Worm (Caenorhabditis elegans) whole organism, young adult: ENCODE measurements around the gene C16C8.9.
"Not testable (repeated sequence)": the region's sequence is repeated elsewhere in the genome, so short reads cannot be mapped to it uniquely, and the experiment has no call there.

Experiments used
- B0019.2 ChIP-seq: fragments of 200-800 bp; sonication (Bioruptor generic); conservative IDR thresholded peaks from 2 replicates; pipeline ENCODE4 v1.3.6; 2022; ENCODE audit warnings: missing genetic modification reagents, missing genetic modification characterization, missing compliant biosample characterization
- B0261.1 ChIP-seq: sonication (generic microtip); optimal IDR thresholded peaks from 2 replicates; lab custom pipeline; 2016; ENCODE audit warnings: mild to moderate bottlenecking, missing genetic modification characterization, moderate library complexity, missing compliant biosample characterization
- C06A6.2 ChIP-seq: fragments of 200-800 bp; sonication (Bioruptor generic); conservative IDR thresholded peaks from 2 replicates; pipeline ENCODE4 v1.3.6; 2022; ENCODE audit warnings: missing genetic modification characterization, missing compliant biosample characterization
- D2030.7 ChIP-seq: fragments of 200-800 bp; sonication (Bioruptor generic); IDR thresholded peaks from 2 replicates; pipeline ENCODE4 v1.3.6; 2022; ENCODE audit warnings: missing genetic modification reagents, missing genetic modification characterization, missing compliant biosample characterization
- F49E8.2 ChIP-seq: sonication (generic microtip); optimal IDR thresholded peaks from 3 replicates; lab custom pipeline; 2017; ENCODE audit warnings: missing genetic modification characterization, mild to moderate bottlenecking, missing compliant biosample characterization, antibody characterized with exemption, moderate library complexity; ENCODE audit not compliant: insufficient read depth
- F57A8.1 ChIP-seq: fragments of 200-800 bp; sonication (Bioruptor generic); optimal IDR thresholded peaks from 2 replicates; lab custom pipeline; 2018; ENCODE audit warnings: mild to moderate bottlenecking, missing genetic modification characterization, moderate library complexity, missing compliant biosample characterization
- F57C9.4 ChIP-seq: sonication (generic microtip); optimal IDR thresholded peaks from 2 replicates; lab custom pipeline; 2017; ENCODE audit warnings: mild to moderate bottlenecking, missing genetic modification characterization, missing compliant biosample characterization
- K12H6.12 ChIP-seq: fragments of 200-800 bp; sonication (Bioruptor generic); optimal IDR thresholded peaks from 2 replicates; lab custom pipeline; 2018; ENCODE audit warnings: mild to moderate bottlenecking, missing genetic modification characterization, missing compliant biosample characterization
- Y95B8A.8 ChIP-seq: fragments of 200-800 bp; sonication (Bioruptor generic); IDR thresholded peaks from 2 replicates; pipeline ENCODE4 v1.3.6; 2022; ENCODE audit warnings: missing genetic modification reagents, missing genetic modification characterization, missing compliant biosample characterization
- aptf-2 ChIP-seq: fragments of 200-800 bp; sonication (Bioruptor generic); conservative IDR thresholded peaks from 2 replicates; pipeline ENCODE4 v1.3.6; 2022; ENCODE audit warnings: missing genetic modification reagents, missing genetic modification characterization, missing compliant biosample characterization
- athp-1 ChIP-seq: sonication (generic microtip); optimal IDR thresholded peaks from 2 replicates; lab custom pipeline; 2017; ENCODE audit warnings: mild to moderate bottlenecking, missing genetic modification characterization, missing compliant biosample characterization
- attf-5 ChIP-seq: fragments of 200-800 bp; sonication (Bioruptor generic); optimal IDR thresholded peaks from 2 replicates; lab custom pipeline; 2018; ENCODE audit warnings: mild to moderate bottlenecking, missing genetic modification characterization, missing compliant biosample characterization
- bed-2 ChIP-seq: fragments of 200-800 bp; sonication (Bioruptor generic); IDR thresholded peaks from 2 replicates; pipeline ENCODE4 v1.3.6; 2022; ENCODE audit warnings: missing genetic modification reagents, missing genetic modification characterization, missing compliant biosample characterization
- ceh-27 ChIP-seq: fragments of 200-800 bp; sonication (Bioruptor generic); optimal IDR thresholded peaks from 2 replicates; lab custom pipeline; 2018; ENCODE audit warnings: mild to moderate bottlenecking, missing genetic modification characterization, moderate library complexity, missing compliant biosample characterization
- efl-1 ChIP-seq: fragments of 150-350 bp; optimal IDR thresholded peaks from 2 replicates; lab custom pipeline; 2014; ENCODE audit warnings: missing biosample characterization, missing genetic modification reagents, missing genetic modification characterization
- him-1 ChIP-seq: sonication (generic microtip); optimal IDR thresholded peaks from 2 replicates; lab custom pipeline; 2016; ENCODE audit warnings: missing genotype, missing genetic modification reagents, missing genetic modification characterization, missing compliant biosample characterization
- hmg-1.2 ChIP-seq: fragments of 200-800 bp; sonication (Bioruptor generic); IDR thresholded peaks from 2 replicates; pipeline ENCODE4 v1.3.6; 2022; ENCODE audit warnings: missing genetic modification reagents, missing genetic modification characterization, missing compliant biosample characterization
- let-526 ChIP-seq: fragments of 200-800 bp; sonication (Bioruptor generic); IDR thresholded peaks from 2 replicates; pipeline ENCODE4 v1.3.6; 2022; ENCODE audit warnings: missing genetic modification reagents, missing genetic modification characterization, missing compliant biosample characterization
- let-607 ChIP-seq, 2 experiments: fragments of 200-800 bp in 1 of 2; sonication (Bioruptor generic) in 1 of 2; sonication (generic microtip) in 1 of 2; optimal IDR thresholded peaks; 2 replicates each; lab custom pipeline; 2016 to 2018; ENCODE audit warnings: mild to moderate bottlenecking in 2 of 2, missing compliant biosample characterization in 2 of 2, missing genetic modification characterization in 2 of 2, moderate library complexity in 2 of 2, missing genotype in 1 of 2
- lin-26 ChIP-seq: fragments of 200-800 bp; sonication (Bioruptor generic); IDR thresholded peaks from 2 replicates; pipeline ENCODE4 v1.3.6; 2022; ENCODE audit warnings: missing genetic modification reagents, missing genetic modification characterization, missing compliant biosample characterization
- lin-54 ChIP-seq: fragments of 200-800 bp; sonication (Bioruptor generic); optimal IDR thresholded peaks from 2 replicates; lab custom pipeline; 2018; ENCODE audit warnings: mild to moderate bottlenecking, missing genetic modification characterization, missing compliant biosample characterization
- lsl-1 ChIP-seq: fragments of 200-800 bp; sonication (Bioruptor generic); optimal IDR thresholded peaks from 2 replicates; lab custom pipeline; 2018; ENCODE audit warnings: mild to moderate bottlenecking, missing genetic modification characterization, moderate library complexity, missing compliant biosample characterization
- lsy-27 ChIP-seq: sonication (generic microtip); optimal IDR thresholded peaks from 2 replicates; lab custom pipeline; 2017; ENCODE audit warnings: missing genetic modification characterization, mild to moderate bottlenecking, missing compliant biosample characterization, antibody characterized with exemption, missing genotype, borderline replicate concordance; ENCODE audit not compliant: insufficient read depth
- madf-10 ChIP-seq: sonication (generic microtip); optimal IDR thresholded peaks from 2 replicates; lab custom pipeline; 2016; ENCODE audit warnings: mild to moderate bottlenecking, missing genetic modification characterization, missing compliant biosample characterization
- madf-6 ChIP-seq: fragments of 200-800 bp; sonication (Bioruptor generic); IDR thresholded peaks from 2 replicates; pipeline ENCODE4 v1.3.6; 2022; ENCODE audit warnings: missing genetic modification reagents, missing genetic modification characterization, missing compliant biosample characterization
- madf-8 ChIP-seq: fragments of 200-800 bp; sonication (Bioruptor generic); conservative IDR thresholded peaks from 2 replicates; pipeline ENCODE4 v1.3.6; 2022; ENCODE audit warnings: missing genetic modification reagents, missing genetic modification characterization, missing compliant biosample characterization
- mcd-1 ChIP-seq: fragments of 200-800 bp; sonication (Bioruptor generic); IDR thresholded peaks from 2 replicates; pipeline ENCODE4 v1.3.6; 2022; ENCODE audit warnings: missing genetic modification reagents, missing genetic modification characterization, missing compliant biosample characterization
- mes-4 ChIP-seq: sonication (generic microtip); optimal IDR thresholded peaks from 2 replicates; lab custom pipeline; 2016; ENCODE audit warnings: missing genotype, missing genetic modification characterization, missing compliant biosample characterization
- nhr-90 ChIP-seq: sonication (generic microtip); optimal IDR thresholded peaks from 2 replicates; lab custom pipeline; 2016; ENCODE audit warnings: missing genotype, mild to moderate bottlenecking, missing genetic modification characterization, missing compliant biosample characterization
- rcor-1 ChIP-seq: fragments of 200-800 bp; sonication (Bioruptor generic); IDR thresholded peaks from 2 replicates; pipeline ENCODE4 v1.3.6; 2022; ENCODE audit warnings: missing genetic modification reagents, missing genetic modification characterization, missing compliant biosample characterization
- rec-8 ChIP-seq, 2 experiments: sonication (generic microtip); optimal IDR thresholded peaks; 2 replicates each; lab custom pipeline; 2016; ENCODE audit warnings: mild to moderate bottlenecking in 2 of 2, missing genetic modification characterization in 2 of 2, missing genetic modification reagents in 2 of 2, missing genotype in 2 of 2, missing biosample characterization in 1 of 2, missing compliant biosample characterization in 1 of 2, moderate library complexity in 1 of 2
- snpc-4 ChIP-seq, 5 experiments: fragments of 150-350 bp in 1 of 5; sonication (generic microtip) in 4 of 5; optimal IDR thresholded peaks; 2 replicates each; lab custom pipeline; 2014 to 2018; ENCODE audit warnings: missing genetic modification characterization in 5 of 5, missing biosample characterization in 3 of 5, antibody characterized with exemption in 2 of 5, mild to moderate bottlenecking in 2 of 5, missing compliant biosample characterization in 2 of 5, missing genotype in 2 of 5, moderate library complexity in 2 of 5, missing genetic modification reagents in 1 of 5
- tbp1 ChIP-seq: fragments of 200-800 bp; sonication (Bioruptor generic); optimal IDR thresholded peaks from 2 replicates; lab custom pipeline; 2018; ENCODE audit warnings: mild to moderate bottlenecking, missing genetic modification characterization, missing compliant biosample characterization
- ztf-18 ChIP-seq: sonication (generic microtip); optimal IDR thresholded peaks from 2 replicates; lab custom pipeline; 2016; ENCODE audit warnings: missing genotype, mild to moderate bottlenecking, missing genetic modification characterization, missing compliant biosample characterization
- ztf-22 ChIP-seq: fragments of 200-800 bp; sonication (Bioruptor generic); optimal IDR thresholded peaks from 2 replicates; lab custom pipeline; 2018; ENCODE audit warnings: mild to moderate bottlenecking, missing genetic modification characterization, moderate library complexity, missing compliant biosample characterization
- ztf-25 ChIP-seq: fragments of 200-800 bp; sonication (Bioruptor generic); IDR thresholded peaks from 2 replicates; pipeline ENCODE4 v1.3.6; 2022; ENCODE audit warnings: missing genetic modification reagents, missing genetic modification characterization, missing compliant biosample characterization

The C16C8.9 gene

ce11 chrII:3490797-3491196 is 27.8 kb upstream of the C16C8.9 start, which contains the start of gene fbxb-112:
Gene fbxb-112, plus strand, starts transcription at chrII:3491097.
- not testable (repeated sequence) for TF ChIP-seq D2030.7 (GFP tag; lab: Robert Waterston, UW); madf-10; C06A6.2 (GFP tag; lab: Robert Waterston, UW)
- TF ChIP-seq, all 124 proteins: peak for 0; not testable (repeated sequence) for 124

ce11 chrII:3482231-3482630 is 19.2 kb upstream of the C16C8.9 start, which contains the start of gene smu-2:
Gene smu-2, plus strand, starts transcription at chrII:3482408.
- TF ChIP-seq Y95B8A.8 (GFP tag; lab: Robert Waterston, UW) (no peak), snpc-4 (GFP tag; optimal IDR thresholded peaks at IDR 0.05; lab: Kevin White, UChicago) (no peak), snpc-4 (tag; optimal IDR thresholded peaks at IDR 0.05; lab: Kevin White, UChicago) (peak in 1 of 4 experiments; percentile 23), F57A8.1 (no peak), attf-5 (GFP tag; lab: Kevin White, UChicago) (peak; percentile 80), ztf-22 (GFP tag; lab: Kevin White, UChicago) (no peak), ztf-18 (tag; lab: Kevin White, UChicago) (peak; percentile 13), madf-6 (peak; percentile 56), athp-1 (peak; percentile 70), madf-8 (GFP tag; lab: Robert Waterston, UW) (peak; percentile 39), F57C9.4 (no peak), efl-1 (peak; percentile 11), mes-4 (tag; lab: Kevin White, UChicago) (no peak), lin-54 (GFP tag; lab: Kevin White, UChicago) (no peak), D2030.7 (GFP tag; lab: Robert Waterston, UW) (0 out of 2 replicates have a peak, but pooled peaks have one; percentile 15), ztf-25 (GFP tag; lab: Robert Waterston, UW) (0 out of 2 replicates have a peak, but pooled peaks have one; percentile 32), F49E8.2 (peak; percentile 1), lin-26 (0 out of 2 replicates have a peak, but pooled peaks have one; percentile 34), him-1 (tag; lab: Kevin White, UChicago) (peak; percentile 51), bed-2 (no peak), nhr-90 (tag; lab: Kevin White, UChicago) (no peak), lsy-27 (tag; lab: Kevin White, UChicago) (no peak), B0261.1 (tag; lab: Kevin White, UChicago) (peak; percentile 1), let-526 (GFP tag; lab: Robert Waterston, UW) (0 out of 2 replicates have a peak, but pooled peaks have one; percentile 42), tbp1 (GFP tag; lab: Kevin White, UChicago) (peak; percentile 44), mcd-1 (GFP tag; lab: Robert Waterston, UW) (peak; percentile 97), rcor-1 (GFP tag; lab: Robert Waterston, UW) (peak; percentile 35; the same call in 1 of the 2 replicates), lsl-1 (GFP tag; lab: Kevin White, UChicago) (peak; percentile 50), hmg-1.2 (peak; percentile 49; the same call in 1 of the 2 replicates), B0019.2 (no peak), K12H6.12 (peak; percentile 35), rec-8 (tag; optimal IDR thresholded peaks at IDR 0.05; lab: Kevin White, UChicago) (peak; percentile 14 to 34), ceh-27 (GFP tag; lab: Kevin White, UChicago) (peak; percentile 72), let-607 (tag; optimal IDR thresholded peaks at IDR 0.05; lab: Kevin White, UChicago) (peak in 1 of 2 experiments; percentile 18), aptf-2 (GFP tag; lab: Robert Waterston, UW) (peak; percentile 66; the same call in 1 of the 2 replicates)
